Fruit fly (Drosophila melanogaster): Measurements from ENCODE around the gene CG9981.
A peak's percentile ranks its signal among the peaks of the same experiment; 100 is the strongest.

CG9981 gene

DNA sequence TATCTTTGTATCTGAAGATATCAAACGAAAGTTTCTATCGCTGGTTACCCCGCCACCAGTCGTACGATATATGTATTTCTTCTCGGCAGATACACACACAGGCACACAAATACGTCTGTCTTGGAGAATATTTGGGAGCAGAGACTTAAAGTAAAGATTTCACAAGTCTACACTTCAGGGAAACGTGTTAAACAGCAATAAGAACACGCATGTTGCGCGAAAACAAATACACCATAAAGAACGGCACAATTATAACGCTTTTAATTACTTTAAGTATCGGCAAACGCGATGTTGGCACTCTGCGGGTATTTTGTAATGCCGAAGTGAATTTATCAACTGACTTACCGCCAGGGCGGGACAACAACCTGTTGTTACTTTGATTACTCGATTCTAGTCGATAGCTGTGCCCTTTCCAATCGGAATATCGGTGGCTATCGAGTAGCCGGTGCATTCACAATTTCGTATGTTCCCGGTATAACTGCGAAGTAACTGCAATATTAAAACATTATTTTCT lies 17.0 kb upstream of the CG9981 start, which contains the start of gene AnxB11 (continued):
- TF ChIP-seq Fer1 (GFP tag; optimal IDR thresholded peaks at IDR 0.05) (peak; percentile 29), ato (GFP tag; IDR thresholded peaks at IDR 0.05; ENCODE audit: partially characterized antibody) (peak; percentile 76), ttk (GFP tag; IDR thresholded peaks at IDR 0.05) (no peak), CG2889 (GFP tag; IDR thresholded peaks at IDR 0.05) (no peak), h (optimal IDR thresholded peaks at IDR 0.05) (no peak), Dbx (GFP tag; IDR thresholded peaks at IDR 0.05) (no peak), TFAM (GFP tag; optimal IDR thresholded peaks at IDR 0.05) (no peak), insv (GFP tag; optimal IDR thresholded peaks at IDR 0.05) (peak in 1 of 2 experiments; percentile 82), CG34224 (GFP tag; IDR thresholded peaks at IDR 0.05; ENCODE audit: partially characterized antibody) (peak; percentile 45; the same call in 2 of the 3 replicates), Blimp-1 (GFP tag; optimal IDR thresholded peaks at IDR 0.05) (peak; percentile 22), CG7357 (GFP tag; IDR thresholded peaks at IDR 0.05) (no peak), CG4617 (GFP tag; optimal IDR thresholded peaks at IDR 0.05; ENCODE audit: borderline replicate concordance) (peak; percentile 23), CG7928 (GFP tag; optimal IDR thresholded peaks at IDR 0.05) (peak; percentile 88), vnd (GFP tag; IDR thresholded peaks at IDR 0.05; ENCODE audit: partially characterized antibody) (peak; percentile 33; the same call in 2 of the 3 replicates), Dp (GFP tag; optimal IDR thresholded peaks at IDR 0.05) (peak; percentile 70), Dref (GFP tag; IDR thresholded peaks at IDR 0.05) (peak; percentile 89), cwo (GFP tag; optimal IDR thresholded peaks at IDR 0.05) (peak; percentile 25), hb (GFP tag; IDR thresholded peaks at IDR 0.05; ENCODE audit: partially characterized antibody) (peak; percentile 42; the same call in 2 of the 3 replicates), pros (GFP tag; optimal IDR thresholded peaks at IDR 0.05) (peak; percentile 51), ro (GFP tag; IDR thresholded peaks at IDR 0.05) (no peak), CG3995 (GFP tag; optimal IDR thresholded peaks at IDR 0.05) (peak; percentile 26), Eip74EF (GFP tag; optimal IDR thresholded peaks at IDR 0.05) (peak in 1 of 2 experiments; percentile 20), CG18619 (GFP tag; optimal IDR thresholded peaks at IDR 0.05) (no peak), CG42726 (GFP tag; IDR thresholded peaks at IDR 0.05; ENCODE audit: partially characterized antibody) (peak; percentile 30; the same call in 1 of the 2 replicates), Nf-YA (GFP tag; IDR thresholded peaks at IDR 0.05) (no peak), Tbp (GFP tag; optimal IDR thresholded peaks at IDR 0.05) (no peak), CG3281 (GFP tag; optimal IDR thresholded peaks at IDR 0.05) (no peak), CG11560 (tag; IDR thresholded peaks at IDR 0.05) (peak; percentile 98), Sin3A (optimal IDR thresholded peaks at IDR 0.05) (peak; percentile 29), CG3163 (GFP tag; optimal IDR thresholded peaks at IDR 0.05) (no peak), CG16813 (GFP tag; IDR thresholded peaks at IDR 0.05; ENCODE audit: partially characterized antibody) (peak; percentile 14; the same call in 2 of the 3 replicates), nom (GFP tag; optimal IDR thresholded peaks at IDR 0.05) (no peak), MBD-R2 (GFP tag; IDR thresholded peaks at IDR 0.05) (peak; percentile 37; the same call in 1 of the 2 replicates), CG2712 (tag; optimal IDR thresholded peaks at IDR 0.05) (peak; percentile 23), Adf1 (GFP tag; IDR thresholded peaks at IDR 0.05) (peak; percentile 8; the same call in 1 of the 2 replicates), Abd-B (GFP tag; optimal IDR thresholded peaks at IDR 0.05) (no peak), lab (GFP tag; optimal IDR thresholded peaks at IDR 0.05) (peak; percentile 17), zen2 (GFP tag; IDR thresholded peaks at IDR 0.05; ENCODE audit: partially characterized antibody) (peak; percentile 37; the same call in 1 of the 3 replicates), CG32767 (GFP tag; IDR thresholded peaks at IDR 0.05) (peak; percentile 52; the same call in 1 of the 2 replicates), yki (optimal IDR thresholded peaks at IDR 0.05) (no peak), Xbp1 (GFP tag; optimal IDR thresholded peaks at IDR 0.05) (no peak), Jarid2 (GFP tag; optimal IDR thresholded peaks at IDR 0.05) (peak; percentile 74), trem (tag; optimal IDR thresholded peaks at IDR 0.05) (no peak), cg (GFP tag; optimal IDR thresholded peaks at IDR 0.05) (peak; percentile 92), CG5953 (GFP tag; IDR thresholded peaks at IDR 0.05) (no peak), CG12769 (tag; optimal IDR thresholded peaks at IDR 0.05) (peak; percentile 24), dati (GFP tag; IDR thresholded peaks at IDR 0.05) (no peak), CG2875 (GFP tag; optimal IDR thresholded peaks at IDR 0.05) (no peak), hkb (optimal IDR thresholded peaks at IDR 0.05) (no peak), hkb (GFP tag; IDR thresholded peaks at IDR 0.05) (0 out of 2 replicates have a peak, but pooled peaks have one; percentile 13)
